Worm (Caenorhabditis elegans): ENCODE measurements around the gene Y38E10A.1.
"Not testable (repeated sequence)": the region's sequence is repeated elsewhere in the genome, so short reads cannot be mapped to it uniquely, and the experiment has no call there.

DNA sequence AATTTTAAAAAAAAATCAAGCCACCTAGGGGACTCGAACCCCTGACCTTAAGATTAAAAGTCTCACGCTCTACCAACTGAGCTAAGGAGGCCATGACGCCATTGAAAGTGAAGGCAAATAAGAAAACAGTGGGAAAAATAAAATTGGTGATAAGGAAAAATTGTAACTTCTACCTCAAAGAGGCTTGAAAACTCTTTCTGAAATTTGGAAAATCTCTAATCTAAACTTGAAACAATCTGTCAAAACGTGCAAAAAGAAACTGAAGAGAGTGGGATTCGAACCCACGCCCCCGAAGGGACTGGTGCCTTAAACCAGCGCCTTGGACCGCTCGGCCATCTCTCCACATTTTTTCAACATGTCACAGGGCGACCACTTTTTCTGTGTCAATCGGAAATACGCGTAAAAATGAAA is 28.7 kb downstream of the Y38E10A.1 start:
- TF ChIP-seq dao-5 (tag; optimal IDR thresholded peaks at IDR 0.05) = peak; percentile 64
- TF ChIP-seq him-1, W03F9.2 (tag; optimal IDR thresholded peaks at IDR 0.05): not testable (repeated sequence)
